Worm (Caenorhabditis elegans) whole organism, L2 larva: Measurements from ENCODE around the gene syp-1.

Experiments used
- C34F6.9 ChIP-seq: fragments of 150-350 bp; optimal IDR thresholded peaks from 2 replicates; lab custom pipeline; 2014; ENCODE audit warnings: missing biosample characterization, missing genetic modification characterization
- F13H6.1 ChIP-seq: sonication (generic microtip); optimal IDR thresholded peaks from 2 replicates; lab custom pipeline; 2016; ENCODE audit warnings: missing genetic modification characterization, missing compliant biosample characterization
- R02D3.7 ChIP-seq: fragments of 150-350 bp; optimal IDR thresholded peaks from 2 replicates; lab custom pipeline; 2014; ENCODE audit warnings: missing biosample characterization, missing genetic modification characterization
- Y55F3AM.14 ChIP-seq: fragments of 200-800 bp; sonication (Bioruptor generic); optimal IDR thresholded peaks from 2 replicates; lab custom pipeline; 2018; ENCODE audit warnings: mild to moderate bottlenecking, missing genetic modification characterization, missing compliant biosample characterization
- ZK546.5 ChIP-seq: sonication (generic microtip); optimal IDR thresholded peaks from 2 replicates; lab custom pipeline; 2017; ENCODE audit warnings: missing biosample characterization, missing genetic modification characterization
- alr-1 ChIP-seq: fragments of 150-350 bp; optimal IDR thresholded peaks from 2 replicates; lab custom pipeline; 2014; ENCODE audit warnings: missing biosample characterization, missing genetic modification characterization
- aly-2 ChIP-seq: fragments of 150-350 bp; optimal IDR thresholded peaks from 2 replicates; lab custom pipeline; 2014; ENCODE audit warnings: missing biosample characterization, missing genetic modification characterization
- ama-1 ChIP-seq: fragments of 150-350 bp; optimal IDR thresholded peaks from 2 replicates; lab custom pipeline; 2018; ENCODE audit warnings: inconsistent platforms
- blmp-1 ChIP-seq: sonication (generic microtip); optimal IDR thresholded peaks from 2 replicates; lab custom pipeline; 2017; ENCODE audit warnings: missing genetic modification characterization, mild to moderate bottlenecking, missing compliant biosample characterization, antibody characterized with exemption, moderate library complexity; ENCODE audit not compliant: insufficient read depth
- ceh-16 ChIP-seq: fragments of 150-350 bp; optimal IDR thresholded peaks from 2 replicates; lab custom pipeline; 2014; ENCODE audit warnings: missing biosample characterization, missing genetic modification characterization
- ceh-82 ChIP-seq: fragments of 150-350 bp; optimal IDR thresholded peaks from 2 replicates; lab custom pipeline; 2014; ENCODE audit warnings: missing biosample characterization, missing genetic modification characterization
- crh-2 ChIP-seq: sonication (generic microtip); optimal IDR thresholded peaks from 2 replicates; lab custom pipeline; 2017; ENCODE audit warnings: missing biosample characterization, missing genetic modification characterization
- dmd-4 ChIP-seq: sonication (generic microtip); optimal IDR thresholded peaks from 2 replicates; lab custom pipeline; 2017; ENCODE audit warnings: missing biosample characterization, missing genetic modification characterization
- egl-27 ChIP-seq: sonication (generic microtip); optimal IDR thresholded peaks from 3 replicates; lab custom pipeline; 2017; ENCODE audit warnings: missing biosample characterization, missing genetic modification reagents, missing genetic modification characterization
- elt-1 ChIP-seq: fragments of 150-350 bp; optimal IDR thresholded peaks from 2 replicates; lab custom pipeline; 2014; ENCODE audit warnings: missing biosample characterization, missing genetic modification characterization
- elt-3 ChIP-seq: sonication (generic microtip); optimal IDR thresholded peaks from 2 replicates; lab custom pipeline; 2017; ENCODE audit warnings: missing biosample characterization, missing genetic modification characterization
- fos-1 ChIP-seq: fragments of 150-350 bp; optimal IDR thresholded peaks from 2 replicates; lab custom pipeline; 2014; ENCODE audit warnings: missing biosample characterization, missing genetic modification characterization
- gmeb-1 ChIP-seq: fragments of 150-350 bp; optimal IDR thresholded peaks from 2 replicates; lab custom pipeline; 2014; ENCODE audit warnings: missing biosample characterization, missing genetic modification characterization
- lin-11 ChIP-seq: fragments of 150-350 bp; sonication (generic microtip); optimal IDR thresholded peaks from 2 replicates; lab custom pipeline; 2014; ENCODE audit warnings: missing biosample characterization, missing genetic modification characterization, inconsistent platforms, mixed read lengths
- lin-13 ChIP-seq: fragments of 150-350 bp; optimal IDR thresholded peaks from 2 replicates; lab custom pipeline; 2014; ENCODE audit warnings: missing biosample characterization, missing genetic modification reagents, missing genetic modification characterization
- lin-39 ChIP-seq: fragments of 150-350 bp; optimal IDR thresholded peaks from 2 replicates; lab custom pipeline; 2014; ENCODE audit warnings: missing biosample characterization, missing genetic modification reagents, missing genetic modification characterization
- lsy-2 ChIP-seq, 2 experiments: fragments of 150-350 bp in 1 of 2; sonication (generic microtip) in 1 of 2; optimal IDR thresholded peaks; 2 replicates each; lab custom pipeline; 2014 to 2017; ENCODE audit warnings: missing biosample characterization in 2 of 2, missing genetic modification characterization in 2 of 2
- mab-5 ChIP-seq: fragments of 150-350 bp; optimal IDR thresholded peaks from 2 replicates; lab custom pipeline; 2014; ENCODE audit warnings: missing biosample characterization, missing genetic modification characterization
- mbf-1 ChIP-seq: sonication (generic microtip); optimal IDR thresholded peaks from 2 replicates; lab custom pipeline; 2017; ENCODE audit warnings: missing biosample characterization, missing genetic modification characterization
- mdl-1 ChIP-seq, 2 experiments: fragments of 150-350 bp in 1 of 2; sonication (generic microtip) in 1 of 2; optimal IDR thresholded peaks; 2 replicates each; lab custom pipeline; 2017; ENCODE audit warnings: missing biosample characterization in 2 of 2, missing genetic modification characterization in 2 of 2
- nhr-10 ChIP-seq: sonication (generic microtip); optimal IDR thresholded peaks from 2 replicates; lab custom pipeline; 2017; ENCODE audit warnings: missing biosample characterization, missing genetic modification characterization
- nhr-11 ChIP-seq: fragments of 150-350 bp; optimal IDR thresholded peaks from 2 replicates; lab custom pipeline; 2014; ENCODE audit warnings: missing biosample characterization, missing genetic modification characterization
- nhr-12 ChIP-seq: fragments of 150-350 bp; optimal IDR thresholded peaks from 2 replicates; lab custom pipeline; 2014; ENCODE audit warnings: missing biosample characterization, missing genetic modification characterization
- nhr-129 ChIP-seq: fragments of 150-350 bp; optimal IDR thresholded peaks from 2 replicates; lab custom pipeline; 2014; ENCODE audit warnings: missing biosample characterization, missing genetic modification characterization
- nhr-21 ChIP-seq: fragments of 150-350 bp; optimal IDR thresholded peaks from 2 replicates; lab custom pipeline; 2014; ENCODE audit warnings: missing biosample characterization, missing genetic modification characterization
- nhr-23 ChIP-seq: fragments of 150-350 bp; optimal IDR thresholded peaks from 2 replicates; lab custom pipeline; 2014; ENCODE audit warnings: missing biosample characterization, missing genetic modification reagents, missing genetic modification characterization
- nhr-237 ChIP-seq: fragments of 150-350 bp; optimal IDR thresholded peaks from 2 replicates; lab custom pipeline; 2014; ENCODE audit warnings: missing biosample characterization, missing genetic modification characterization
- nhr-25 ChIP-seq: fragments of 150-350 bp; sonication (generic microtip); optimal IDR thresholded peaks from 3 replicates; lab custom pipeline; 2014; ENCODE audit warnings: missing biosample characterization, missing genetic modification characterization
- nhr-6 ChIP-seq: fragments of 150-350 bp; optimal IDR thresholded peaks from 2 replicates; lab custom pipeline; 2014; ENCODE audit warnings: missing biosample characterization, missing genetic modification characterization
- nhr-77 ChIP-seq: fragments of 150-350 bp; optimal IDR thresholded peaks from 2 replicates; lab custom pipeline; 2014; ENCODE audit warnings: missing biosample characterization, missing genetic modification characterization
- peb-1 ChIP-seq: fragments of 150-350 bp; optimal IDR thresholded peaks from 2 replicates; lab custom pipeline; 2014; ENCODE audit warnings: missing biosample characterization, missing genetic modification characterization
- sem-4 ChIP-seq: fragments of 150-350 bp; optimal IDR thresholded peaks from 2 replicates; lab custom pipeline; 2014; ENCODE audit warnings: missing biosample characterization, missing genetic modification reagents, missing genetic modification characterization
- skn-1 ChIP-seq: sonication (generic microtip); optimal IDR thresholded peaks from 2 replicates; lab custom pipeline; 2017; ENCODE audit warnings: missing biosample characterization, missing genetic modification characterization
- sma-3 ChIP-seq: sonication (generic microtip); optimal IDR thresholded peaks from 2 replicates; lab custom pipeline; 2016; ENCODE audit warnings: missing genetic modification reagents, missing genetic modification characterization, missing compliant biosample characterization
- sma-9 ChIP-seq, 2 experiments: fragments of 150-350 bp in 1 of 2; sonication (generic microtip) in 1 of 2; optimal IDR thresholded peaks; 2 replicates each; lab custom pipeline; 2014 to 2016; ENCODE audit warnings: missing genetic modification characterization in 2 of 2, mild to moderate bottlenecking in 1 of 2, missing biosample characterization in 1 of 2, missing compliant biosample characterization in 1 of 2, missing genetic modification reagents in 1 of 2, moderate library complexity in 1 of 2
- snpc-4 ChIP-seq: fragments of 150-350 bp; optimal IDR thresholded peaks from 2 replicates; lab custom pipeline; 2014; ENCODE audit warnings: missing biosample characterization, missing genetic modification characterization
- unc-39 ChIP-seq: fragments of 150-350 bp; optimal IDR thresholded peaks from 2 replicates; lab custom pipeline; 2014; ENCODE audit warnings: missing biosample characterization, missing genetic modification characterization
- unc-55 ChIP-seq: fragments of 150-350 bp; sonication (generic microtip); optimal IDR thresholded peaks from 3 replicates; lab custom pipeline; 2014; ENCODE audit warnings: missing biosample characterization, missing genetic modification reagents, missing genetic modification characterization
- unc-62 ChIP-seq: fragments of 150-350 bp; optimal IDR thresholded peaks from 2 replicates; lab custom pipeline; 2014; ENCODE audit warnings: missing biosample characterization, missing genetic modification reagents, missing genetic modification characterization
- zag-1 ChIP-seq: fragments of 150-350 bp; optimal IDR thresholded peaks from 2 replicates; lab custom pipeline; 2014; ENCODE audit warnings: missing biosample characterization, missing genetic modification characterization
- ztf-1 ChIP-seq: fragments of 200-800 bp; sonication (Bioruptor generic); conservative IDR thresholded peaks from 2 replicates; pipeline ENCODE4 v1.3.6; 2022; ENCODE audit warnings: missing genetic modification characterization, missing compliant biosample characterization
- ztf-11 ChIP-seq: sonication (generic microtip); optimal IDR thresholded peaks from 2 replicates; lab custom pipeline; 2017; ENCODE audit warnings: missing biosample characterization, missing genetic modification characterization
- ztf-4 ChIP-seq: fragments of 150-350 bp; optimal IDR thresholded peaks from 2 replicates; lab custom pipeline; 2014; ENCODE audit warnings: missing biosample characterization, missing genetic modification characterization

Gene syp-1

ce11 chrV:16370039-16370438 is 34.0 kb upstream of the syp-1 start:
- TF ChIP-seq nhr-129 (tag; lab: Kevin White, UChicago) = peak; percentile 90
- no peak for TF ChIP-seq lin-39 (tag; lab: Kevin White, UChicago)
- TF ChIP-seq ceh-82 (tag; lab: Kevin White, UChicago) = peak; percentile 20
- no peak for TF ChIP-seq mbf-1 (tag; lab: Kevin White, UChicago)
- TF ChIP-seq nhr-21 = peak; percentile 54
- TF ChIP-seq nhr-23 (tag; lab: Kevin White, UChicago) = no peak
- no peak for TF ChIP-seq R02D3.7 (tag; lab: Kevin White, UChicago)
- no peak for TF ChIP-seq alr-1 (tag; lab: Kevin White, UChicago)
- TF ChIP-seq zag-1 (tag; lab: Kevin White, UChicago) = peak; percentile 26
- no peak for TF ChIP-seq unc-39
- TF ChIP-seq ZK546.5 = no peak
- peak; percentile 78 for TF ChIP-seq sma-3 (GFP tag; lab: Kevin White, UChicago)
- peak; percentile 70 for TF ChIP-seq snpc-4 (tag; lab: Kevin White, UChicago)
- TF ChIP-seq ama-1 (lab: Kevin White, UChicago) = no peak
- peak; percentile 19 for TF ChIP-seq blmp-1 (tag; lab: Kevin White, UChicago)
- peak; percentile 70 for TF ChIP-seq Y55F3AM.14 (GFP tag; lab: Kevin White, UChicago)
- TF ChIP-seq fos-1 (tag; lab: Kevin White, UChicago) = peak; percentile 71
- no peak for TF ChIP-seq mdl-1 (tag; optimal IDR thresholded peaks at IDR 0.05; lab: Kevin White, UChicago)
- no peak for TF ChIP-seq ztf-11 (tag; lab: Kevin White, UChicago)
- TF ChIP-seq ceh-16 = no peak
- TF ChIP-seq nhr-77 (tag; lab: Kevin White, UChicago) = no peak
- TF ChIP-seq skn-1 (tag; lab: Kevin White, UChicago) = no peak
- TF ChIP-seq lin-11 (tag; lab: Kevin White, UChicago) = peak; percentile 6
- peak; percentile 84 for TF ChIP-seq sma-9 (GFP tag; optimal IDR thresholded peaks at IDR 0.05; lab: Kevin White, UChicago)
- TF ChIP-seq sma-9 (tag; optimal IDR thresholded peaks at IDR 0.05; lab: Kevin White, UChicago) = no peak
- no peak for TF ChIP-seq nhr-10 (tag; lab: Kevin White, UChicago)
- TF ChIP-seq C34F6.9 (tag; lab: Kevin White, UChicago) = peak; percentile 45
- TF ChIP-seq egl-27 (tag; lab: Kevin White, UChicago) = peak; percentile 72
- TF ChIP-seq peb-1 (tag; lab: Kevin White, UChicago) = no peak
- no peak for TF ChIP-seq ztf-4 (tag; lab: Kevin White, UChicago)
- peak; percentile 68 for TF ChIP-seq crh-2 (tag; lab: Kevin White, UChicago)
- TF ChIP-seq lin-13 (GFP tag; lab: Kevin White, UChicago) = peak; percentile 63
- peak; percentile 16 to 55 for TF ChIP-seq lsy-2 (tag; optimal IDR thresholded peaks at IDR 0.05; lab: Kevin White, UChicago)
- TF ChIP-seq sem-4 (tag; lab: Kevin White, UChicago) = no peak
- TF ChIP-seq elt-1 (tag; lab: Kevin White, UChicago) = no peak
- no peak for TF ChIP-seq ztf-1 (GFP tag; lab: Robert Waterston, UW)
- peak; percentile 67 for TF ChIP-seq unc-55 (GFP tag; lab: Kevin White, UChicago)
- peak; percentile 72 for TF ChIP-seq F13H6.1 (tag; lab: Kevin White, UChicago)
- TF ChIP-seq mab-5 (tag; lab: Kevin White, UChicago) = peak; percentile 15
- TF ChIP-seq nhr-237 (tag; lab: Kevin White, UChicago) = no peak
- TF ChIP-seq nhr-11 (tag; lab: Kevin White, UChicago) = no peak
- no peak for TF ChIP-seq elt-3 (tag; lab: Kevin White, UChicago)
- TF ChIP-seq aly-2 (tag; lab: Kevin White, UChicago) = no peak
- TF ChIP-seq nhr-25 = no peak
- TF ChIP-seq nhr-12 (tag; lab: Kevin White, UChicago) = no peak
- peak; percentile 73 for TF ChIP-seq gmeb-1 (tag; lab: Kevin White, UChicago)
- no peak for TF ChIP-seq dmd-4
- TF ChIP-seq unc-62 (GFP tag; lab: Kevin White, UChicago) = no peak
- no peak for TF ChIP-seq nhr-6 (tag; lab: Kevin White, UChicago)
